Worm (Caenorhabditis elegans) whole organism, L2 larva: Measurements from ENCODE around the gene dpy-17.

Source experiments
- alr-1 ChIP-seq: fragments of 150-350 bp; optimal IDR thresholded peaks from 2 replicates; lab custom pipeline; 2014; ENCODE audit warnings: missing biosample characterization, missing genetic modification characterization
- ama-1 ChIP-seq: fragments of 150-350 bp; optimal IDR thresholded peaks from 2 replicates; lab custom pipeline; 2018; ENCODE audit warnings: inconsistent platforms
- blmp-1 ChIP-seq: sonication (generic microtip); optimal IDR thresholded peaks from 2 replicates; lab custom pipeline; 2017; ENCODE audit warnings: missing genetic modification characterization, mild to moderate bottlenecking, missing compliant biosample characterization, antibody characterized with exemption, moderate library complexity; ENCODE audit not compliant: insufficient read depth
- ceh-82 ChIP-seq: fragments of 150-350 bp; optimal IDR thresholded peaks from 2 replicates; lab custom pipeline; 2014; ENCODE audit warnings: missing biosample characterization, missing genetic modification characterization
- elt-3 ChIP-seq: sonication (generic microtip); optimal IDR thresholded peaks from 2 replicates; lab custom pipeline; 2017; ENCODE audit warnings: missing biosample characterization, missing genetic modification characterization
- lsy-2 ChIP-seq, 2 experiments: fragments of 150-350 bp in 1 of 2; sonication (generic microtip) in 1 of 2; optimal IDR thresholded peaks; 2 replicates each; lab custom pipeline; 2014 to 2017; ENCODE audit warnings: missing biosample characterization in 2 of 2, missing genetic modification characterization in 2 of 2
- nhr-11 ChIP-seq: fragments of 150-350 bp; optimal IDR thresholded peaks from 2 replicates; lab custom pipeline; 2014; ENCODE audit warnings: missing biosample characterization, missing genetic modification characterization
- nhr-23 ChIP-seq: fragments of 150-350 bp; optimal IDR thresholded peaks from 2 replicates; lab custom pipeline; 2014; ENCODE audit warnings: missing biosample characterization, missing genetic modification reagents, missing genetic modification characterization
- nhr-6 ChIP-seq: fragments of 150-350 bp; optimal IDR thresholded peaks from 2 replicates; lab custom pipeline; 2014; ENCODE audit warnings: missing biosample characterization, missing genetic modification characterization
- nhr-77 ChIP-seq: fragments of 150-350 bp; optimal IDR thresholded peaks from 2 replicates; lab custom pipeline; 2014; ENCODE audit warnings: missing biosample characterization, missing genetic modification characterization
- sma-9 ChIP-seq, 2 experiments: fragments of 150-350 bp in 1 of 2; sonication (generic microtip) in 1 of 2; optimal IDR thresholded peaks; 2 replicates each; lab custom pipeline; 2014 to 2016; ENCODE audit warnings: missing genetic modification characterization in 2 of 2, mild to moderate bottlenecking in 1 of 2, missing biosample characterization in 1 of 2, missing compliant biosample characterization in 1 of 2, missing genetic modification reagents in 1 of 2, moderate library complexity in 1 of 2
- snpc-4 ChIP-seq: fragments of 150-350 bp; optimal IDR thresholded peaks from 2 replicates; lab custom pipeline; 2014; ENCODE audit warnings: missing biosample characterization, missing genetic modification characterization
- zag-1 ChIP-seq: fragments of 150-350 bp; optimal IDR thresholded peaks from 2 replicates; lab custom pipeline; 2014; ENCODE audit warnings: missing biosample characterization, missing genetic modification characterization

ce11 chrIII:5147445-5147844, 40.3 kb downstream of the dpy-17 start:
- TF ChIP-seq nhr-11 (no peak), ceh-82 (no peak), snpc-4 (tag; lab: Kevin White, UChicago) (no peak), nhr-77 (tag; lab: Kevin White, UChicago) (no peak), elt-3 (no peak), ama-1 (lab: Kevin White, UChicago) (no peak), blmp-1 (no peak), zag-1 (tag; lab: Kevin White, UChicago) (no peak), nhr-6 (tag; lab: Kevin White, UChicago) (no peak), nhr-23 (tag; lab: Kevin White, UChicago) (no peak), sma-9 (GFP tag; optimal IDR thresholded peaks at IDR 0.05; lab: Kevin White, UChicago) (no peak), sma-9 (tag; optimal IDR thresholded peaks at IDR 0.05; lab: Kevin White, UChicago) (no peak), alr-1 (tag; lab: Kevin White, UChicago) (no peak), lsy-2 (tag; optimal IDR thresholded peaks at IDR 0.05; lab: Kevin White, UChicago) (no peak)
